Worm (Caenorhabditis elegans): Measurements from ENCODE around the gene Y105C5B.1.
A peak's percentile ranks its signal among the peaks of the same experiment; 100 is the strongest.

The Y105C5B.1 gene

DNA sequence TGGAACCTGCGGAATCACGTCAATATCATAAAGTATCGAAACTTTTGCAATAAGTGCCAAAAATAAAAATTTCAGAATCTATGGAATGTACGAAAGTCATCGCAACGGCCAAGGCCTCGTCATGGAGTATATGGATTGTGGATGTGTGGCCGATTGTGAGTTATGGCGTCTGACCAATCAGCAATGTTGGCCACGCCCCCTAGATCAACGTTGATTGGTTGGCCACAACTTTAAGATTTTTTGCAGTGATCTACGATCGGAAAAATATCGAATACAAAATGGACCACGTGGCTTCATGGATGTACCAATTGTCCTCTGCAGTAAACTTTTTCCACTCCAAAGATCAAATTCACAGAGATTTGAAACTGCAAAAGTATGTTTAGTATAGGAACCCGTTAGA, 19.8 kb upstream of the Y105C5B.1 start:
- TF ChIP-seq alr-1 (tag; optimal IDR thresholded peaks at IDR 0.05; ENCODE audit: borderline replicate concordance) = no peak
- no peak for TF ChIP-seq efl-3 (GFP tag; optimal IDR thresholded peaks at IDR 0.05)
- no peak for TF ChIP-seq nhr-28 (tag; optimal IDR thresholded peaks at IDR 0.05)
- no peak for TF ChIP-seq fos-1 (tag; optimal IDR thresholded peaks at IDR 0.05)
- no peak for TF ChIP-seq lir-3 (tag; optimal IDR thresholded peaks at IDR 0.05; ENCODE audit: poor library complexity)
- TF ChIP-seq egl-13 (tag; optimal IDR thresholded peaks at IDR 0.05) = no peak
- TF ChIP-seq nhr-237 (tag; optimal IDR thresholded peaks at IDR 0.05) = no peak

DNA sequence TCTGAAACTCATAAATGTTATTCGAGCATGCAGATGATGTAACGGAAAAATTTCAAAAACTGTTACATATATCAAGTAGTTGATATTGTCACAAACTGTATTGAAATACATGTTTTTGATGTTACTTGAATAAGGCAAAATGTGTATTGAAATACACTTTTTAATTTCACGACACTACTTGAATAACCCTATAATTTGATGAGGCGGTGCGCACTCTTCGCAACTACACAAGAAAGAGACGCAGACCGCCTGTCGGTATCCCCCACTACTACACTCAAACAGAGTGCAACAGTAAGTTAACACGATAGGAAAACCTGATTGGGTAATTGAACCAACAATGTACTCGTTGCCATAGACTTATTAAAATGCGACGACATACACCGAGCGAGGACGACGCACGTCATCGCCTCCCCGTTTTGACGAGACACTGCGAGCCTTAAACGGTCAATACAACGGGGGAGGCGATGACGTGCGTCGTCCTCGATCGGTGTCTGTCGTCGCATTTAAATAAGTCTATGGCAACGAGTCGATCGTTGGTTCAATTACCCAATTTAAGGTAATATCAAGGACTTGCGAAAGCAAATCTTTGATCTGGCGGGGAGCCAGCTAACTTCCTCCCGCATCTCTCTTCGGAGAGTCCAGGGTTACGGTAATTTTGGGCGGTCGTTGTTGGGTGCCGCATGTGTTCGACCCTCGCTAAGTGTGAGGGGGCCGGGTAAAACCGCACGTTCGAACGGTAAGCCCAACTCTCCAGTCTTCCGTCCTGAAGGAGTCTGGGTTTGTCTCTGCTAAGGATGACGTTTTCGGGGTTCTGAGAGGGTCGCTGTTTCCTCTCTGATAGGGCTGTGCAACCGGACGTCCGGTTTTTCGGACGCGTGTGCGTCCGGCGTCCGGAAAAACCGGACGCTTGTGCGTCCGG, 17.3 kb upstream of the Y105C5B.1 start:
- TF ChIP-seq grh-1 (GFP tag; IDR thresholded peaks at IDR 0.05) (peak; percentile 49; the same call in 1 of the 2 replicates), swsn-7 (tag; optimal IDR thresholded peaks at IDR 0.05) (peak; percentile 13), tlp-1 (tag; optimal IDR thresholded peaks at IDR 0.05) (no peak), efl-1 (optimal IDR thresholded peaks at IDR 0.05) (no peak), efl-1 (GFP tag; optimal IDR thresholded peaks at IDR 0.05 in 1 of 2) (peak in 1 of 2 experiments; percentile 85), pax-3 (tag; optimal IDR thresholded peaks at IDR 0.05) (no peak), hlh-17 (GFP tag; optimal IDR thresholded peaks at IDR 0.05; ENCODE audit: borderline replicate concordance) (no peak), skn-1 (tag; optimal IDR thresholded peaks at IDR 0.05) (no peak), sptf-1 (tag; optimal IDR thresholded peaks at IDR 0.05) (no peak), rnt-1 (tag; optimal IDR thresholded peaks at IDR 0.05) (no peak), nhr-85 (tag) (peak; percentile 59), ceh-90 (tag; optimal IDR thresholded peaks at IDR 0.05) (no peak), snpc-4 (tag; optimal IDR thresholded peaks at IDR 0.05) (peak; percentile 93), nhr-237 (tag; optimal IDR thresholded peaks at IDR 0.05) (no peak), ets-5 (GFP tag; IDR thresholded peaks at IDR 0.05) (no peak), Y116A8C.19 (tag; optimal IDR thresholded peaks at IDR 0.05; ENCODE audit: borderline replicate concordance) (no peak)

DNA sequence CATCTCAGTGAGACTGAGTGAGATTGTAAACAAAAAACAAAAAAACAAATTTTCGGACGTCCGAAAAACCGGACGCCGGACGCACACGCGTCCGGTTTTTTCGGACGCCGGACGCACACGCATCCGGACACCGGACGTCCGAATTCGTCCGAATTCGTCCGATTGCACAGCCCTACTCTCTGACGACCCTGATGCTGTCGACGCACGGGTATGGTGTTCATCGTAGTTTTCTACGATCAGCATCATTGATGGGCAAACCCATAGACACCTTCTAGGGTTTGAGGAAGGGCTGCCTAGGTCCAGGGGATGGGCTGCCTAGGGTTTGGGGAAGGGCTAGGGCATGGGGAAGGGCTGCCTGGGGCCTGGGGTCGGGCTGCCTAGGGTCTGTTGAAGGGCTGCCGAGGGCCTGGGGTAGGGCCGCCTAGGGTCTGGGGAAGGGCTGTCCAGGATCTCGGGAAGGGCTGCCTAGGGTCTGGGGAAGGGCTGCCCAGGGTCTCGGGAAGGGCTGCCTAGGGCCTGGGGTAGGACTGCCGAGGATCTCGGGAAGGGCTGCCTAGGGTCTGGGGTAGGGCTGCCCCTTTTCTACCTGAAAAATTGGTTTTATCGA, 16.5 kb upstream of the Y105C5B.1 start:
- TF ChIP-seq ceh-8 (GFP tag; optimal IDR thresholded peaks at IDR 0.05) = peak; percentile 65
- no peak for TF ChIP-seq C16A3.4 (tag; optimal IDR thresholded peaks at IDR 0.05)
- TF ChIP-seq ceh-82 (tag; optimal IDR thresholded peaks at IDR 0.05) = no peak
- TF ChIP-seq ztf-4 (tag; optimal IDR thresholded peaks at IDR 0.05) = no peak
- no peak for TF ChIP-seq isw-1 (GFP tag; IDR thresholded peaks at IDR 0.05)
- no peak for TF ChIP-seq lsy-2 (tag; optimal IDR thresholded peaks at IDR 0.05)

DNA sequence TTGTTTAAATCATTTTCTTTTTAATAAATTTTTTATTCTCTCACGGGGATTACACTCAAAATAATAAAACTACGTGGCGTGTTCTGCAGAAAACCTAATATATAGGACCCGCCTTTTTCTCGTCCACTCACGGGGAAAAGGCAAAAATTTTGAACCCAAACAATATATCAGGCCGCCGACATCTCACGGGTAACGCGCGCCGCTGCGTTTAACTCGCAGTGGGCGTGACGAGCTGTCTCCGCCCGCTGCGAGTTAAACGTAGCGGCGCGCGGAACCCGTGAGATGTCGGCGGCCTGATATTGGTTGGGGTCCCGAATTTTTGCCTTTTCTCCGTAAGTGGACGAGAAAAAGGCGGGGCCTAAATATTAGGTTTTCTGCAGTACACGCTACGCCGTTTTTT, 9.0 kb upstream of the Y105C5B.1 start:
- TF ChIP-seq hlh-17 (GFP tag; optimal IDR thresholded peaks at IDR 0.05; ENCODE audit: borderline replicate concordance) = no peak
- TF ChIP-seq snu-23 (GFP tag; optimal IDR thresholded peaks at IDR 0.05) = no peak

DNA sequence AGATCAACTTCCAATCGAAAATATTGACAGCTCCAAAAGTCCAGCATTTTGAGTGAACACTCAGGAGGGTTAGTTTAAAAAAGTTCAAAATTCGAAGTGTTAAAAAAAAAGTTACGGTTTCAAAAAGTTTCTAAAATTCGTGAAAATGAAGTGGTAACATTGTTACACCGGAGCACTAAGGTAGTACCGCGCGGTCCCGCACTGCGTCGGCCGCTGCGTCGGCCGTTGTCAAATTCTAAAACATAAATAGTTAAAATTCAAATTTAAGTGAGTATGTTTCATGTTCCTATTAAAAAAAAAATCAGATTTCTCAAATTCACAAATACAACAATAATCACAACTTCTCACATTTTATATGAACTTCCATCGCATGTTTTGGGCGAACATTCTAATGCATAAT, 2.2 kb upstream of the Y105C5B.1 start:
- TF ChIP-seq fkh-8 (tag; optimal IDR thresholded peaks at IDR 0.05) (no peak), ceh-88 (GFP tag; IDR thresholded peaks at IDR 0.05) (no peak), F16B12.6 (tag; optimal IDR thresholded peaks at IDR 0.05) (no peak), unc-86 (tag; optimal IDR thresholded peaks at IDR 0.05) (no peak), vab-15 (tag; optimal IDR thresholded peaks at IDR 0.05) (no peak), fkh-4 (tag; optimal IDR thresholded peaks at IDR 0.05; ENCODE audit: borderline replicate concordance) (no peak), ceh-82 (tag; optimal IDR thresholded peaks at IDR 0.05) (no peak)
